Fruit fly (Drosophila melanogaster) S2 (cell line): ENCODE data around the gene CG32069.

Experiments used
- CG8478 ChIP-seq: fragments of >200 bp; optimal IDR thresholded peaks from 2 replicates; lab custom pipeline; 2018
- CTCF ChIP-seq, 2 experiments: fragments of >200 bp; optimal IDR thresholded peaks; 2 replicates each; lab custom pipeline; 2018

dm6 chr3L:11062441-11062840, at the start of gene CG32069:
- TF ChIP-seq CG8478 (lab: Kevin White, UChicago) (no peak), CTCF (optimal IDR thresholded peaks at IDR 0.05; lab: Kevin White, UChicago) (no peak)
